Fruit fly (Drosophila melanogaster) whole organism, wandering third instar larva: ENCODE results near the gene EloB.
A peak's percentile ranks its signal among the peaks of the same experiment; 100 is the strongest.

Experiments
- Abd-B ChIP-seq: fragments of >200 bp; optimal IDR thresholded peaks from 2 replicates; lab custom pipeline; 2017; ENCODE audit warnings: missing biosample characterization, missing genetic modification characterization
- CG32264 ChIP-seq: fragments of 200-800 bp; sonication (Bioruptor generic); optimal IDR thresholded peaks from 2 replicates; lab custom pipeline; 2016; ENCODE audit warnings: missing biosample characterization, missing genetic modification characterization
- CG9705 ChIP-seq: fragments of 200-800 bp; sonication (Bioruptor generic); optimal IDR thresholded peaks from 2 replicates; lab custom pipeline; 2018; ENCODE audit warnings: missing biosample characterization, mild to moderate bottlenecking, missing genetic modification characterization
- CrebA ChIP-seq: fragments of 200-800 bp; sonication (Bioruptor generic); optimal IDR thresholded peaks from 2 replicates; lab custom pipeline; 2016; ENCODE audit warnings: missing biosample characterization, mild to moderate bottlenecking, missing genetic modification characterization, borderline replicate concordance
- Dfd ChIP-seq: fragments of >200 bp; optimal IDR thresholded peaks from 2 replicates; lab custom pipeline; 2017; ENCODE audit warnings: missing biosample characterization, missing genetic modification characterization
- Dif ChIP-seq: fragments of 200-275, 200-300 bp; sonication (Bioruptor generic); optimal IDR thresholded peaks from 2 replicates; lab custom pipeline; 2018; ENCODE audit warnings: missing biosample characterization, missing genetic modification characterization; ENCODE audit not compliant: partially characterized antibody
- GATAd ChIP-seq: sonication (Bioruptor generic); optimal IDR thresholded peaks from 2 replicates; lab custom pipeline; 2016; ENCODE audit warnings: missing biosample characterization, missing genetic modification characterization
- HLH106 ChIP-seq: fragments of 200-800 bp; optimal IDR thresholded peaks from 3 replicates; lab custom pipeline; 2019; ENCODE audit warnings: missing biosample characterization, mild to moderate bottlenecking, missing genetic modification characterization, moderate library complexity
- Hnf4 ChIP-seq: fragments of 200-800 bp; sonication (Bioruptor generic); optimal IDR thresholded peaks from 2 replicates; lab custom pipeline; 2016; ENCODE audit warnings: missing biosample characterization, mild to moderate bottlenecking, missing genetic modification characterization
- Hr78 ChIP-seq: fragments of >200 bp; optimal IDR thresholded peaks from 2 replicates; lab custom pipeline; 2017; ENCODE audit warnings: missing biosample characterization, missing genetic modification characterization
- Hr83 ChIP-seq: fragments of 200-300 bp; sonication (Bioruptor generic); optimal IDR thresholded peaks from 2 replicates; lab custom pipeline; 2016; ENCODE audit warnings: missing biosample characterization, mild to moderate bottlenecking, missing genetic modification characterization, moderate library complexity; ENCODE audit not compliant: poor library complexity, severe bottlenecking
- Jra ChIP-seq: sonication (Bioruptor generic); optimal IDR thresholded peaks from 2 replicates; lab custom pipeline; 2016; ENCODE audit warnings: missing biosample characterization, missing genetic modification characterization
- Mio ChIP-seq: sonication (Bioruptor generic); optimal IDR thresholded peaks from 2 replicates; lab custom pipeline; 2016; ENCODE audit warnings: missing biosample characterization, missing genetic modification characterization
- Myc ChIP-seq: fragments of >200 bp; optimal IDR thresholded peaks from 2 replicates; lab custom pipeline; 2017
- N ChIP-seq: fragments of >200 bp; optimal IDR thresholded peaks from 2 replicates; lab custom pipeline; 2018; ENCODE audit warnings: missing biosample characterization, missing external identifiers, missing genetic modification characterization
- Rel ChIP-seq, 2 experiments: fragments of 200-800 bp; sonication (Bioruptor generic) in 1 of 2; optimal IDR thresholded peaks; 2 replicates in 1 of 2; 3 replicates in 1 of 2; lab custom pipeline; 2016 to 2019; ENCODE audit warnings: mild to moderate bottlenecking in 2 of 2, missing biosample characterization in 2 of 2, missing genetic modification characterization in 2 of 2, moderate library complexity in 1 of 2
- Sp1 ChIP-seq: fragments of 200-800 bp; sonication (Bioruptor generic); optimal IDR thresholded peaks from 3 replicates; lab custom pipeline; 2019; ENCODE audit warnings: missing biosample characterization, mild to moderate bottlenecking, missing genetic modification characterization, moderate library complexity
- Vsx2 ChIP-seq: fragments of 200-300, 225-300 bp; sonication (Bioruptor generic); optimal IDR thresholded peaks from 2 replicates; lab custom pipeline; 2018; ENCODE audit warnings: missing biosample characterization, missing genetic modification characterization; ENCODE audit not compliant: partially characterized antibody
- br ChIP-seq: fragments of 200-800 bp; sonication (Bioruptor generic); optimal IDR thresholded peaks from 2 replicates; lab custom pipeline; 2016; ENCODE audit warnings: missing biosample characterization, missing genetic modification characterization
- brk ChIP-seq: fragments of 200-800 bp; sonication (Bioruptor generic); optimal IDR thresholded peaks from 2 replicates; lab custom pipeline; 2016; ENCODE audit warnings: missing biosample characterization, mild to moderate bottlenecking, missing genetic modification characterization
- dl ChIP-seq, 2 experiments: fragments of 175-275, 200-275 bp in 1 of 2; fragments of 200-275 bp in 1 of 2; sonication (Bioruptor generic); optimal IDR thresholded peaks; lab custom pipeline; 2018; ENCODE audit warnings: mild to moderate bottlenecking in 2 of 2, missing biosample characterization in 2 of 2, missing genetic modification characterization in 2 of 2, moderate library complexity in 2 of 2; ENCODE audit not compliant: partially characterized antibody in 2 of 2, insufficient read depth in 1 of 2
- dmrt93B ChIP-seq: fragments of 200-800 bp; sonication (Bioruptor generic); optimal IDR thresholded peaks from 2 replicates; lab custom pipeline; 2018; ENCODE audit warnings: missing biosample characterization, mild to moderate bottlenecking, missing genetic modification characterization
- dsf ChIP-seq: sonication (Bioruptor generic); optimal IDR thresholded peaks from 2 replicates; lab custom pipeline; 2016; ENCODE audit warnings: missing biosample characterization, missing genetic modification characterization, borderline replicate concordance
- ey ChIP-seq: fragments of 200-800 bp; sonication (Bioruptor generic); optimal IDR thresholded peaks from 2 replicates; lab custom pipeline; 2016; ENCODE audit warnings: missing biosample characterization, missing genetic modification characterization
- foxo ChIP-seq, 2 experiments: fragments of 200-800 bp; sonication (Bioruptor generic); optimal IDR thresholded peaks; 2 replicates in 1 of 2; 3 replicates in 1 of 2; lab custom pipeline; 2016 to 2017; ENCODE audit warnings: missing biosample characterization in 2 of 2, missing genetic modification characterization in 2 of 2
- fru ChIP-seq: fragments of 200-800 bp; sonication (Bioruptor generic); optimal IDR thresholded peaks from 3 replicates; lab custom pipeline; 2016; ENCODE audit warnings: missing biosample characterization, mild to moderate bottlenecking, missing genetic modification characterization
- h ChIP-seq: fragments of 200-800 bp; sonication (Bioruptor generic); optimal IDR thresholded peaks from 3 replicates; lab custom pipeline; 2016; ENCODE audit warnings: missing biosample characterization, mild to moderate bottlenecking, missing genetic modification characterization
- jim ChIP-seq: fragments of 175-275, 200-325 bp; sonication (Bioruptor generic); optimal IDR thresholded peaks from 2 replicates; lab custom pipeline; 2016; ENCODE audit warnings: missing biosample characterization, mild to moderate bottlenecking, missing genetic modification characterization
- lola ChIP-seq: fragments of >200 bp; optimal IDR thresholded peaks from 2 replicates; lab custom pipeline; 2017; ENCODE audit warnings: missing biosample characterization, missing genetic modification characterization
- pan ChIP-seq: fragments of >200 bp; optimal IDR thresholded peaks from 2 replicates; lab custom pipeline; 2017
- psq ChIP-seq: fragments of 200-800 bp; sonication (Bioruptor generic); optimal IDR thresholded peaks from 3 replicates; lab custom pipeline; 2017; ENCODE audit warnings: missing biosample characterization, mild to moderate bottlenecking, missing genetic modification characterization, moderate library complexity
- sage ChIP-seq: fragments of 200-800 bp; sonication (Bioruptor generic); optimal IDR thresholded peaks from 2 replicates; lab custom pipeline; 2016; ENCODE audit warnings: missing biosample characterization, mild to moderate bottlenecking, missing genetic modification characterization
- sv ChIP-seq: fragments of 200-800 bp; sonication (Bioruptor generic); optimal IDR thresholded peaks from 3 replicates; lab custom pipeline; 2016; ENCODE audit warnings: missing biosample characterization, missing genetic modification characterization
- tai ChIP-seq: sonication (Bioruptor generic); optimal IDR thresholded peaks from 2 replicates; lab custom pipeline; 2016; ENCODE audit warnings: missing biosample characterization, missing genetic modification characterization
- usp ChIP-seq: fragments of >200 bp; optimal IDR thresholded peaks from 2 replicates; lab custom pipeline; 2017; ENCODE audit warnings: missing biosample characterization, missing genetic modification characterization
- woc ChIP-seq: sonication (Bioruptor generic); optimal IDR thresholded peaks from 2 replicates; lab custom pipeline; 2016; ENCODE audit warnings: missing biosample characterization, mild to moderate bottlenecking, missing genetic modification characterization

The EloB gene

DNA sequence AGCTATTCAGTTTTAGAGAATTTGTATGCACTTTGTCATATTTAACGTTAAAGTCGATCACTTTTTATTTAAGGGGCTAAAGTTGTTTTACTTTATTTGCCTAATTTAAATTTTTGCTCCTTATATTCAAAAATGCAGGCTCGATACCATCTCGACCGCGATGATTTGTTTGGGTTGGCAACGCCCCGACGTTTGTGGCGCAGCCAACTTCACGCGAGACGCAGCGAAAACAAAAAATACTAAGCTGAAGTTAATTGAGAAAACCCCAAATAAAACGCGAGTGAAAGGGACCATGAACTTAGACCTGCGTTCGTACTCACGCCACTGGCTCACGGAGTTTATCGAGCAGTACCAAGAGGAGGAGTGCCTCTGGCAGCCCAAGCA is 21.6 kb downstream of the EloB start:
- TF ChIP-seq Hr83 (GFP tag; lab: Kevin White, UChicago) (peak; percentile 29), Rel (GFP tag; optimal IDR thresholded peaks at IDR 0.05; lab: Kevin White, UChicago) (no peak), Rel (tag; optimal IDR thresholded peaks at IDR 0.05; lab: Kevin White, UChicago) (peak; percentile 67), CG32264 (no peak)
- TF ChIP-seq, all 38 proteins: peak for 2

dm6 chr3R:20557415-20558105 is 22.1 kb downstream of the EloB start, which contains the start of the genes DPCoAC and CG5180:
Gene DPCoAC, minus strand, starts transcription at chr3R:20557667.
Gene CG5180, plus strand, starts transcription at chr3R:20557930.
- peak; percentile 24 for TF ChIP-seq dmrt93B
- peak; percentile 28 for TF ChIP-seq Sp1 (GFP tag; lab: Kevin White, UChicago)
- TF ChIP-seq CrebA (GFP tag; lab: Kevin White, UChicago): no peak
- TF ChIP-seq foxo (GFP tag; optimal IDR thresholded peaks at IDR 0.05; lab: Kevin White, UChicago): peak; percentile 34 to 44
- TF ChIP-seq Dfd (GFP tag; lab: Kevin White, UChicago): no peak
- TF ChIP-seq dsf: no peak
- TF ChIP-seq brk: no peak
- TF ChIP-seq lola (GFP tag; lab: Kevin White, UChicago): no peak
- no peak for TF ChIP-seq Rel (GFP tag; optimal IDR thresholded peaks at IDR 0.05; lab: Kevin White, UChicago)
- peak; percentile 56 for TF ChIP-seq Rel (tag; optimal IDR thresholded peaks at IDR 0.05; lab: Kevin White, UChicago)
- no peak for TF ChIP-seq Mio (GFP tag; lab: Kevin White, UChicago)
- no peak for TF ChIP-seq GATAd (GFP tag; lab: Kevin White, UChicago)
- no peak for TF ChIP-seq Myc
- peak; percentile 30 for TF ChIP-seq sv (GFP tag; lab: Kevin White, UChicago)
- peak; percentile 53 for TF ChIP-seq Dif (GFP tag; lab: Kevin White, UChicago)
- TF ChIP-seq Vsx2: no peak
- no peak for TF ChIP-seq fru (GFP tag; lab: Kevin White, UChicago)
- TF ChIP-seq tai (GFP tag; lab: Kevin White, UChicago): no peak
- TF ChIP-seq jim (GFP tag; lab: Kevin White, UChicago): peak; percentile 54
- TF ChIP-seq usp (GFP tag; lab: Kevin White, UChicago): no peak
- peak; percentile 16 for TF ChIP-seq CG9705 (GFP tag; lab: Kevin White, UChicago)
- peak in 1 of 2 experiments; percentile 21 for TF ChIP-seq dl (GFP tag; optimal IDR thresholded peaks at IDR 0.05; lab: Kevin White, UChicago; ENCODE audit: insufficient read depth in 1 of 2, partially characterized antibody in 2 of 2)
- peak; percentile 76 for TF ChIP-seq Hnf4 (GFP tag; lab: Kevin White, UChicago)
- TF ChIP-seq ey (GFP tag; lab: Kevin White, UChicago): no peak
- no peak for TF ChIP-seq br (GFP tag; lab: Kevin White, UChicago)
- TF ChIP-seq HLH106 (tag; lab: Kevin White, UChicago): peak; percentile 63
- no peak for TF ChIP-seq sage (GFP tag; lab: Kevin White, UChicago)
- TF ChIP-seq Hr78 (GFP tag; lab: Kevin White, UChicago): no peak
- peak; percentile 77 for TF ChIP-seq psq (GFP tag; lab: Kevin White, UChicago)
- TF ChIP-seq Jra (GFP tag; lab: Kevin White, UChicago): peak; percentile 72
- TF ChIP-seq pan: no peak
- peak; percentile 6 for TF ChIP-seq h
- peak; percentile 71 for TF ChIP-seq woc (GFP tag; lab: Kevin White, UChicago)
- TF ChIP-seq, all 38 proteins: peak for 15

DNA sequence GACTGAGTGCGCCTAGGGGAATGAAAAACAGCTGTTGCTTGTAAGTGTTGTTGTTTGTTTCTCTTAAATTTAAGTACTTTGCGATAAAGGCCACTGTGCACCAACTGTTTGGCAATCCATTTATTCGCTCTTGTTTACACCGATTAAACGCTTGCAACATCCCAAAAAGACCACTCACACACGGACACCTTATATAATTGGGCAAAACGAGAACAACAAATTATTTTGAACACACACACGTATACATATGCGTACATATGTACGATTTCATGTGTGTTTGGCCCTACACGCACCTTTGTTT is 22.6 kb downstream of the EloB start:
- TF ChIP-seq usp (GFP tag; lab: Kevin White, UChicago) (no peak), brk (no peak), ey (GFP tag; lab: Kevin White, UChicago) (no peak), Dfd (GFP tag; lab: Kevin White, UChicago) (no peak), Dif (GFP tag; lab: Kevin White, UChicago) (no peak), Rel (GFP tag; optimal IDR thresholded peaks at IDR 0.05; lab: Kevin White, UChicago) (no peak), Rel (tag; optimal IDR thresholded peaks at IDR 0.05; lab: Kevin White, UChicago) (no peak), lola (GFP tag; lab: Kevin White, UChicago) (no peak), Abd-B (GFP tag; lab: Kevin White, UChicago) (no peak), foxo (GFP tag; optimal IDR thresholded peaks at IDR 0.05; lab: Kevin White, UChicago) (no peak), h (no peak), Jra (GFP tag; lab: Kevin White, UChicago) (no peak), GATAd (GFP tag; lab: Kevin White, UChicago) (no peak), sage (GFP tag; lab: Kevin White, UChicago) (no peak), tai (GFP tag; lab: Kevin White, UChicago) (no peak), woc (GFP tag; lab: Kevin White, UChicago) (no peak), Hnf4 (GFP tag; lab: Kevin White, UChicago) (no peak), br (GFP tag; lab: Kevin White, UChicago) (no peak), N (GFP tag; lab: Kevin White, UChicago) (no peak)
